Fruit fly (Drosophila melanogaster): ENCODE results near the gene EMC2B.
A peak's percentile ranks its signal among the peaks of the same experiment; 100 is the strongest.

DNA sequence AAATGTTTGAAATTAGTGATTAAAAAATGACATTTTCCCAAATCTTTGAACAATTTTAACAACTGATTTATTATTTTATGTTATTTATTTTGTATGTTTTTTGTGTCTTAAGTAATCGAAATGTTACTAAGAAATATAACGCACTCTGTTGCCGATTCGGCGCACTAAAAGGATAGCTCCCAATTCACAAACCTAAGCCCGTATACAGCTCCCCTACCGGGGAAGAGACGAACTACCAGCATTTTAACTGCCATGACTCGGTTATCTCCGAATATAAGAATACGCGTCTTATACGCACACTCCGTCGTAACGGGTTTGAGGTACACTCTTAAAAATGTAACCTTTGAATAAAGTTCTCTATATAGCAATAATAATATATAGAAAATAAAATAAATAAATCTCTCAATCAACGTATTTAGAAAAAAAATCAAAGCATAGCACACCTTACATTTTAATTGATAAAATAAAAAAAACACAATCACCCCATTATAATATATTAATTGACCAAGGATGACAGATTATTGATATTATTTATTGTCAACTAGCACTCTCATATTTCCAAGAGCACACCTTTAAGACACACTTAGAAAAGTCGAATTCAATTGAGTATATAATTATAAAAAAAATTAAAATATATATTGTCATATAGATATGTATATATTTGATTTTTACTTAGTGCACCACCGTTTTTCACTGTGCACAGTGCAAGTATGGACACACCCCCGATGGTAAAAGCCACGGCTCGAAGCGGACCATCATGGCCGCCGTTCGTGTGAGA, 33.7 kb downstream of the EMC2B start:
- TF ChIP-seq CG12605 (GFP tag; IDR thresholded peaks at IDR 0.05) (no peak), EcR (GFP tag; optimal IDR thresholded peaks at IDR 0.05) (no peak), CG10348 (GFP tag; IDR thresholded peaks at IDR 0.05) (no peak), Pif1B (GFP tag; optimal IDR thresholded peaks at IDR 0.05) (peak; percentile 41), CG14655 (GFP tag; optimal IDR thresholded peaks at IDR 0.05) (peak; percentile 91), CG13204 (GFP tag; optimal IDR thresholded peaks at IDR 0.05) (peak; percentile 44), CG17806 (tag; optimal IDR thresholded peaks at IDR 0.05) (no peak)

Measured in whole organism, pupa.